Fruit fly (Drosophila melanogaster): Measurements from ENCODE around the gene CG18558.

dm6 chr2L:2837742-2838461 lies 6.4 kb downstream of the CG18558 start, which contains the start of the genes CG3119 and Cpr23B:
- TF ChIP-seq CG8478 (optimal IDR thresholded peaks at IDR 0.05) (no peak), psq (optimal IDR thresholded peaks at IDR 0.05) (no peak)
